Fruit fly (Drosophila melanogaster) S2 (cell line): ENCODE results near the gene Nmdmc.

Experiments
- CG8478 ChIP-seq: fragments of >200 bp; optimal IDR thresholded peaks from 2 replicates; lab custom pipeline; 2018
- CTCF ChIP-seq, 2 experiments: fragments of >200 bp; optimal IDR thresholded peaks; 2 replicates each; lab custom pipeline; 2018

dm6 chr3R:9023934-9024333 is 26.4 kb downstream of the Nmdmc start:
- no peak for TF ChIP-seq CTCF (optimal IDR thresholded peaks at IDR 0.05; lab: Kevin White, UChicago)
- no peak for TF ChIP-seq CG8478
